Worm (Caenorhabditis elegans): Measurements from ENCODE around the gene ztf-9.

- no peak for TF ChIP-seq pqm-1 (tag; optimal IDR thresholded peaks at IDR 0.05)
- TF ChIP-seq ceh-18 (tag; optimal IDR thresholded peaks at IDR 0.05) = no peak
- TF ChIP-seq ama-1 (optimal IDR thresholded peaks at IDR 0.05) = no peak
- no peak for TF ChIP-seq fkh-10 (GFP tag; optimal IDR thresholded peaks at IDR 0.05)
- TF ChIP-seq ttx-3 (tag; optimal IDR thresholded peaks at IDR 0.05) = no peak
- TF ChIP-seq elt-2 (tag; optimal IDR thresholded peaks at IDR 0.05) = no peak
- TF ChIP-seq ceh-45 (GFP tag; IDR thresholded peaks at IDR 0.05) = no peak
Observed at ce11 chrV:9680260-9680659, 11.7 kb downstream of the ztf-9 start.

All from whole organism, late embryonic.